Fruit fly (Drosophila melanogaster) whole organism, embryonic: ENCODE results near the gene sud1.

Experiments used
- Aef1 ChIP-seq: fragments of 200-800 bp; sonication (Bioruptor generic); IDR thresholded peaks from 3 replicates; pipeline ENCODE4 v1.3.6; 2022; ENCODE audit warnings: missing biosample characterization, missing genetic modification characterization
- Asciz ChIP-seq: fragments of 200-800 bp; sonication (Bioruptor generic); optimal IDR thresholded peaks from 2 replicates; lab custom pipeline; 2017; ENCODE audit warnings: missing biosample characterization, mild to moderate bottlenecking, missing genetic modification characterization, missing genetic modification reagents
- Atf-2 ChIP-seq: fragments of 200-800 bp; sonication (Bioruptor generic); optimal IDR thresholded peaks from 2 replicates; lab custom pipeline; 2016; ENCODE audit warnings: missing biosample characterization, missing genetic modification characterization
- B-H2 ChIP-seq: fragments of 200-800 bp; sonication (Bioruptor generic); optimal IDR thresholded peaks from 2 replicates; lab custom pipeline; 2018; ENCODE audit warnings: missing biosample characterization, mild to moderate bottlenecking, missing genetic modification characterization
- CG10274 ChIP-seq: fragments of 200-800 bp; sonication (Bioruptor generic); optimal IDR thresholded peaks from 3 replicates; lab custom pipeline; 2017; ENCODE audit warnings: missing biosample characterization, mild to moderate bottlenecking, missing genetic modification characterization
- CG10431 ChIP-seq: fragments of 200-800 bp; sonication (Bioruptor generic); optimal IDR thresholded peaks from 3 replicates; lab custom pipeline; 2018; ENCODE audit warnings: missing biosample characterization, mild to moderate bottlenecking, missing genetic modification characterization
- CG12236 ChIP-seq: fragments of 200-800 bp; sonication (Bioruptor generic); optimal IDR thresholded peaks from 2 replicates; lab custom pipeline; 2016; ENCODE audit warnings: missing biosample characterization, missing genetic modification characterization
- CG13123 ChIP-seq: fragments of 200-800 bp; sonication (Bioruptor generic); optimal IDR thresholded peaks from 2 replicates; lab custom pipeline; 2016; ENCODE audit warnings: missing biosample characterization, missing genetic modification characterization
- CG13424 ChIP-seq: fragments of 200-800 bp; sonication (Bioruptor generic); optimal IDR thresholded peaks from 2 replicates; lab custom pipeline; 2019; ENCODE audit warnings: missing biosample characterization, mild to moderate bottlenecking, missing genetic modification characterization, moderate library complexity
- CG15479 ChIP-seq: fragments of 200-800 bp; sonication (Bioruptor generic); optimal IDR thresholded peaks from 3 replicates; lab custom pipeline; 2019; ENCODE audit warnings: missing biosample characterization, mild to moderate bottlenecking, missing genetic modification characterization, moderate library complexity
- CG31388 ChIP-seq: fragments of 200-800 bp; sonication (Bioruptor generic); optimal IDR thresholded peaks from 2 replicates; lab custom pipeline; 2016; ENCODE audit warnings: missing biosample characterization, missing genetic modification characterization
- CG3847 ChIP-seq: fragments of 200-800 bp; sonication (Bioruptor generic); IDR thresholded peaks from 2 replicates; pipeline ENCODE4 v1.3.6; 2022; ENCODE audit warnings: missing biosample characterization, missing genetic modification characterization
- CG7928 ChIP-seq: fragments of 200-800 bp; sonication (Bioruptor generic); optimal IDR thresholded peaks from 2 replicates; lab custom pipeline; 2017; ENCODE audit warnings: missing biosample characterization, mild to moderate bottlenecking, missing genetic modification characterization
- CG9437 ChIP-seq: fragments of 200-800 bp; sonication (Bioruptor generic); optimal IDR thresholded peaks from 2 replicates; lab custom pipeline; 2018; ENCODE audit warnings: missing biosample characterization, mild to moderate bottlenecking, missing genetic modification characterization
- Dip3 ChIP-seq: fragments of 200-800 bp; sonication (Bioruptor generic); optimal IDR thresholded peaks from 3 replicates; lab custom pipeline; 2016; ENCODE audit warnings: missing biosample characterization, missing genetic modification characterization
- Dref ChIP-seq: fragments of 200-800 bp; sonication (Bioruptor generic); IDR thresholded peaks from 2 replicates; pipeline ENCODE4 v1.3.6; 2022; ENCODE audit warnings: missing biosample characterization, missing genetic modification characterization
- H15 ChIP-seq: fragments of 200-800 bp; sonication (Bioruptor generic); IDR thresholded peaks from 3 replicates; pipeline ENCODE4 v1.3.6; 2022; ENCODE audit warnings: missing biosample characterization, missing genetic modification characterization
- Kr ChIP-seq: fragments of 200-800 bp; sonication (Bioruptor generic); optimal IDR thresholded peaks from 2 replicates; lab custom pipeline; 2017; ENCODE audit warnings: missing biosample characterization, mild to moderate bottlenecking, missing genetic modification characterization
- Med ChIP-seq: fragments of 200-800 bp; sonication (Bioruptor generic); peaks from one replicate; lab custom pipeline; 2016; ENCODE audit warnings: missing biosample characterization, missing genetic modification characterization, mild to moderate bottlenecking, inconsistent platforms, moderate library complexity
- Meics ChIP-seq: fragments of 200-800 bp; sonication (Bioruptor generic); optimal IDR thresholded peaks from 2 replicates; lab custom pipeline; 2017; ENCODE audit warnings: missing biosample characterization, mild to moderate bottlenecking, missing genetic modification characterization
- Neu2 ChIP-seq: fragments of 200-800 bp; sonication (Bioruptor generic); optimal IDR thresholded peaks from 3 replicates; lab custom pipeline; 2016; ENCODE audit warnings: missing biosample characterization, missing genetic modification characterization, borderline replicate concordance
- Opbp ChIP-seq: fragments of 200-800 bp; sonication (Bioruptor generic); IDR thresholded peaks from 3 replicates; pipeline ENCODE4 v1.3.6; 2022; ENCODE audit warnings: missing biosample characterization, missing genetic modification characterization; ENCODE audit not compliant: partially characterized antibody
- Pdp1 ChIP-seq, 2 experiments: fragments of 200-800 bp; sonication (Bioruptor generic); optimal IDR thresholded peaks; 3 replicates each; lab custom pipeline; 2016; ENCODE audit warnings: missing biosample characterization in 2 of 2, missing genetic modification characterization in 2 of 2, mild to moderate bottlenecking in 1 of 2, moderate library complexity in 1 of 2
- Ravus ChIP-seq: fragments of 200-800 bp; sonication (Bioruptor generic); IDR thresholded peaks from 2 replicates; pipeline ENCODE4 v1.3.6; 2022; ENCODE audit warnings: missing biosample characterization, missing genetic modification characterization
- abd-A ChIP-seq: fragments of 200-800 bp; sonication (Bioruptor generic); optimal IDR thresholded peaks from 3 replicates; lab custom pipeline; 2019; ENCODE audit warnings: missing biosample characterization, mild to moderate bottlenecking, missing genetic modification characterization, moderate library complexity
- crol ChIP-seq: fragments of 200-800 bp; sonication (Bioruptor generic); IDR thresholded peaks from 2 replicates; pipeline ENCODE4 v1.3.6; 2022; ENCODE audit warnings: missing biosample characterization, missing genetic modification characterization
- danr ChIP-seq: fragments of 200-800 bp; sonication (Bioruptor generic); IDR thresholded peaks from 2 replicates; pipeline ENCODE4 v1.3.6; 2022; ENCODE audit warnings: missing biosample characterization, missing genetic modification characterization
- ewg ChIP-seq: fragments of 200-800 bp; sonication (Bioruptor generic); optimal IDR thresholded peaks from 3 replicates; lab custom pipeline; 2017; ENCODE audit warnings: mild to moderate bottlenecking, missing biosample characterization, missing genetic modification reagents, missing genetic modification characterization
- inv ChIP-seq: fragments of 200-800 bp; sonication (Bioruptor generic); IDR thresholded peaks from 2 replicates; pipeline ENCODE4 v1.3.6; 2022; ENCODE audit warnings: missing biosample characterization, missing genetic modification characterization; ENCODE audit not compliant: partially characterized antibody
- nerfin-1 ChIP-seq: fragments of 200-800 bp; sonication (Bioruptor generic); optimal IDR thresholded peaks from 3 replicates; lab custom pipeline; 2019; ENCODE audit warnings: missing biosample characterization, mild to moderate bottlenecking, missing genetic modification characterization, moderate library complexity
- pros ChIP-seq: fragments of 200-800 bp; sonication (Bioruptor generic); optimal IDR thresholded peaks from 3 replicates; lab custom pipeline; 2019; ENCODE audit warnings: missing biosample characterization, mild to moderate bottlenecking, missing genetic modification characterization, moderate library complexity
- tll ChIP-seq, 2 experiments: fragments of 200-800 bp in 1 of 2; fragments of >200 bp in 1 of 2; sonication (Bioruptor generic) in 1 of 2; optimal IDR thresholded peaks; 2 replicates each; lab custom pipeline; 2017 to 2019; ENCODE audit warnings: missing biosample characterization in 2 of 2, missing genetic modification characterization in 2 of 2, mild to moderate bottlenecking in 1 of 2, moderate library complexity in 1 of 2
- zen ChIP-seq: fragments of 200-800 bp; sonication (Bioruptor generic); optimal IDR thresholded peaks from 3 replicates; lab custom pipeline; 2018; ENCODE audit warnings: missing biosample characterization, mild to moderate bottlenecking, missing genetic modification characterization, moderate library complexity

Gene sud1

DNA sequence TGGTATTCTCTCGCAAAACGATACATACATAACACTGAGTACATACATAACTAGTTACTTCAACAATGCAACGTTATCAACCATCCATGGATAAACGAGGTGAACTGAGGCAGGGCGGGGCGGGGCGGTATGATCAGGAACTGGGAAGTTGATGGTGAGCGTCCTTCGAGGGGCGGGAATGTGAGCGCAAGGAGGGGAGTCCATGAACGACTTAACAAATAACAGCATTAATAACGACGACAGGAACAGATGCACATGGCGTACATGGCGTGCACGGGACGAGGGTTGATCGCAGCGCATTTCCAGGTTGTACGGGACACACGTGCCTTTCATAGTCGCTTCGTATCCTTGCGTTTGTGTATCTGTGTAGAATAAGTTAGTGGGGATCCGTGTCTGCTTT, 49.7 kb downstream of the sud1 start:
- TF ChIP-seq Kr (GFP tag; lab: Kevin White, UChicago): no peak
- TF ChIP-seq Dip3 (GFP tag; lab: Kevin White, UChicago): no peak
- peak; percentile 65; the same call in 1 of the 2 replicates for TF ChIP-seq crol
- TF ChIP-seq Opbp: 0 out of 3 replicates have a peak, but pooled peaks have one; percentile 25
- no peak for TF ChIP-seq Asciz
- TF ChIP-seq Atf-2 (GFP tag; lab: Kevin White, UChicago): no peak
- TF ChIP-seq H15 (GFP tag; lab: Robert Waterston, UW): no peak
- TF ChIP-seq CG12236: no peak
- no peak for TF ChIP-seq abd-A (tag; lab: Kevin White, UChicago)
- TF ChIP-seq CG31388 (GFP tag; lab: Kevin White, UChicago): no peak
- peak; percentile 28 for TF ChIP-seq Med (GFP tag; lab: Kevin White, UChicago)
- TF ChIP-seq CG9437 (GFP tag; lab: Kevin White, UChicago): no peak
- peak; percentile 66 for TF ChIP-seq nerfin-1 (tag; lab: Kevin White, UChicago)
- no peak for TF ChIP-seq Meics (GFP tag; lab: Kevin White, UChicago)
- peak; percentile 83 for TF ChIP-seq pros (GFP tag; lab: Kevin White, UChicago)
- no peak for TF ChIP-seq Neu2 (GFP tag; lab: Kevin White, UChicago)
- no peak for TF ChIP-seq CG10274 (GFP tag; lab: Kevin White, UChicago)
- no peak for TF ChIP-seq Aef1 (GFP tag; lab: Robert Waterston, UW)
- no peak for TF ChIP-seq CG13123 (GFP tag; lab: Kevin White, UChicago)
- TF ChIP-seq Dref: no peak
- TF ChIP-seq CG7928 (GFP tag; lab: Kevin White, UChicago): no peak
- TF ChIP-seq Ravus: no peak
- peak; percentile 100 for TF ChIP-seq CG10431 (GFP tag; lab: Kevin White, UChicago)

DNA sequence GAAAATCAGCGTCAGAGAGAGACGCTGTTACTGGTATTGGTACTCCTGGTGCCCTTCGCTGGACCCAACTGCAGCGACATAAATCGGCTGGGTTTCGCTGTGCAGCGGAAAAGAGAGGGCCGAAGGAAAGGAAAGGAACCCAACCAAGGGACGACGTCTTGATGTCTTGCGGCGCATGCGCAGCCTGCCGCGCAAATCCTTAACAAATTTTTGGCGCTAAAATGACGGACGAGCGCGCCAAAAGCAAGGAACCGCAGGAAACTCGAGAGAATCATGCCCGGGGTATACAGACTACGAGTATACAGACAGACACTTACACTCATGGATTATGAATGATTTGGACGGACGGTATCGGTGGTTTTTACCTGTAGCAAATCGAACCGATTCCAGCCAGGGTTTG, 50.7 kb downstream of the sud1 start:
- TF ChIP-seq H15 (GFP tag; lab: Robert Waterston, UW) (0 out of 3 replicates have a peak, but pooled peaks have one; percentile 11), pros (GFP tag; lab: Kevin White, UChicago) (peak; percentile 65), zen (tag; lab: Kevin White, UChicago) (peak; percentile 20), CG15479 (GFP tag; lab: Kevin White, UChicago) (peak; percentile 92), B-H2 (GFP tag; lab: Kevin White, UChicago) (no peak), danr (GFP tag; lab: Robert Waterston, UW) (no peak), tll (GFP tag; optimal IDR thresholded peaks at IDR 0.05; lab: Kevin White, UChicago) (peak in 1 of 2 experiments; percentile 60), CG13424 (tag; lab: Kevin White, UChicago) (no peak), CG10431 (GFP tag; lab: Kevin White, UChicago) (no peak), Pdp1 (GFP tag; optimal IDR thresholded peaks at IDR 0.05; lab: Kevin White, UChicago) (no peak), ewg (GFP tag; lab: Kevin White, UChicago) (peak; percentile 38), inv (GFP tag; lab: Robert Waterston, UW) (no peak), CG3847 (GFP tag; lab: Robert Waterston, UW) (no peak)
